Worm (Caenorhabditis elegans) whole organism, young adult: ENCODE results near the gene T05H4.3.

Experiments
- C17E4.6 ChIP-seq: fragments of 200-800 bp; sonication (Bioruptor generic); IDR thresholded peaks from 2 replicates; pipeline ENCODE4 v1.3.6; 2022; ENCODE audit warnings: missing genetic modification reagents, missing genetic modification characterization, missing compliant biosample characterization
- ZK185.1 ChIP-seq: sonication (generic microtip); optimal IDR thresholded peaks from 2 replicates; lab custom pipeline; 2016; ENCODE audit warnings: mild to moderate bottlenecking, missing genetic modification characterization, missing compliant biosample characterization; ENCODE audit not compliant: poor library complexity, severe bottlenecking
- ceh-100 ChIP-seq: fragments of 200-800 bp; sonication (Bioruptor generic); IDR thresholded peaks from 2 replicates; pipeline ENCODE4 v1.3.6; 2022; ENCODE audit warnings: missing genetic modification reagents, missing genetic modification characterization, missing compliant biosample characterization
- lsy-27 ChIP-seq: sonication (generic microtip); optimal IDR thresholded peaks from 2 replicates; lab custom pipeline; 2017; ENCODE audit warnings: missing genetic modification characterization, mild to moderate bottlenecking, missing compliant biosample characterization, antibody characterized with exemption, missing genotype, borderline replicate concordance; ENCODE audit not compliant: insufficient read depth
- pha-4 ChIP-seq: fragments of 150-350 bp; sonication (generic microtip); optimal IDR thresholded peaks from 2 replicates; lab custom pipeline; 2014; ENCODE audit warnings: missing biosample characterization, missing genetic modification reagents, missing genetic modification characterization
- repo-1 ChIP-seq: sonication (generic microtip); optimal IDR thresholded peaks from 2 replicates; lab custom pipeline; 2017; ENCODE audit warnings: mild to moderate bottlenecking, missing genetic modification characterization, missing compliant biosample characterization
- snpc-4 ChIP-seq, 5 experiments: fragments of 150-350 bp in 1 of 5; sonication (generic microtip) in 4 of 5; optimal IDR thresholded peaks; 2 replicates each; lab custom pipeline; 2014 to 2018; ENCODE audit warnings: missing genetic modification characterization in 5 of 5, missing biosample characterization in 3 of 5, antibody characterized with exemption in 2 of 5, mild to moderate bottlenecking in 2 of 5, missing compliant biosample characterization in 2 of 5, missing genotype in 2 of 5, moderate library complexity in 2 of 5, missing genetic modification reagents in 1 of 5
- unc-62 ChIP-seq: fragments of 150-350 bp; optimal IDR thresholded peaks from 2 replicates; lab custom pipeline; 2014; ENCODE audit warnings: missing biosample characterization, missing genetic modification reagents, missing genetic modification characterization
- zfh-2 ChIP-seq: fragments of 200-800 bp; sonication (Bioruptor generic); conservative IDR thresholded peaks from 2 replicates; pipeline ENCODE4 v1.3.6; 2022; ENCODE audit warnings: missing genetic modification reagents, missing genetic modification characterization, missing compliant biosample characterization
- ztf-3 ChIP-seq: fragments of 200-800 bp; sonication (Bioruptor generic); optimal IDR thresholded peaks from 2 replicates; lab custom pipeline; 2018; ENCODE audit warnings: mild to moderate bottlenecking, missing genetic modification characterization, missing compliant biosample characterization

ce11 chrV:6429870-6430339 is 12.2 kb upstream of the T05H4.3 start, which contains the start of gene alh-4:
- TF ChIP-seq zfh-2 (GFP tag; lab: Robert Waterston, UW) (no peak), pha-4 (tag; lab: Kevin White, UChicago) (no peak), ztf-3 (no peak), repo-1 (tag; lab: Kevin White, UChicago) (no peak), C17E4.6 (GFP tag; lab: Robert Waterston, UW) (no peak), ZK185.1 (tag; lab: Kevin White, UChicago) (no peak), lsy-27 (no peak), unc-62 (GFP tag; lab: Kevin White, UChicago) (no peak), ceh-100 (GFP tag; lab: Robert Waterston, UW) (no peak), snpc-4 (GFP tag; optimal IDR thresholded peaks at IDR 0.05; lab: Kevin White, UChicago) (no peak), snpc-4 (tag; optimal IDR thresholded peaks at IDR 0.05; lab: Kevin White, UChicago) (no peak)
